Fruit fly (Drosophila melanogaster): ENCODE data around the gene CG31111.

Gene CG31111

DNA sequence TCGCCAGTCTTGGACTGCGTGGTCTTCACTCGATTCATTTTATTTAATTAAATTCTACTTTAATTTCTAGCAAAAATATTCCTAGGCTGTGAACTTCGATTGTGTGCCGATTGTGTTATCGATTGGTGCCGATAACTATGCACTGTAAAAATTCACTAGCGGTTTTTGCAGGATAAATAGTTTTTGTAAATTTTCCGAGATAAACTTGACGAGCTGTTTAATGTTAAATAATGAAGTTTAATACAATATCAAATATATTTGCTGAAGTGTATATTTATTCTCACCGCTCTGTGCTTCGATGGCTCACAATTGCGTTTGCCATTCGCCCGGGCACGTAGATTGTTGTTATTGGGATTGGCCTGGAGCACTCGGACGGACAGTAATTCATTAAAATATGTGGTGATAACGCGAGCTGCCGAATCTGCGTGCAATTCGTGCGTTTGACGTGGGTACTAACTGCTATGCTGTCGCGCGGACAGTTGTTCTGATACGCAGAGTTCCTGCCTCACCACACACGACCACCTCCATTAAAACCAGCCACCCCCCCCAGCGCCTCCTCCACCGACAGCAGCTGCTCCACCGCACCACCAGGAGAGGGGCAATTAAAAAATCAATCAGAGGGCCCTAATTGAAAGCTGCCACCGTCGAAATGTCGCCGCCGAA, 31.0 kb downstream of the CG31111 start, which contains the start of the genes EMC6 and Hr96 (continued):
- TF ChIP-seq Ada2b (GFP tag; IDR thresholded peaks at IDR 0.05) (peak; percentile 90), CG17912 (GFP tag; optimal IDR thresholded peaks at IDR 0.05) (peak; percentile 88), CG34422 (GFP tag; IDR thresholded peaks at IDR 0.05) (peak; percentile 89), cg (GFP tag; optimal IDR thresholded peaks at IDR 0.05) (no peak), en (GFP tag; optimal IDR thresholded peaks at IDR 0.05) (peak; percentile 80), CG15073 (GFP tag; optimal IDR thresholded peaks at IDR 0.05) (peak; percentile 54), Drgx (GFP tag; IDR thresholded peaks at IDR 0.05) (peak; percentile 92), inv (GFP tag; IDR thresholded peaks at IDR 0.05; ENCODE audit: partially characterized antibody) (peak; percentile 40), ems (GFP tag; optimal IDR thresholded peaks at IDR 0.05) (peak; percentile 96), slbo (GFP tag; IDR thresholded peaks at IDR 0.05) (peak; percentile 97), Jarid2 (GFP tag; optimal IDR thresholded peaks at IDR 0.05) (no peak), CG18262 (tag; optimal IDR thresholded peaks at IDR 0.05) (peak; percentile 89), Dip2 (GFP tag; IDR thresholded peaks at IDR 0.05) (no peak), oc (tag; optimal IDR thresholded peaks at IDR 0.05) (no peak), eyg (GFP tag; optimal IDR thresholded peaks at IDR 0.05) (peak; percentile 88), CG7786 (GFP tag; optimal IDR thresholded peaks at IDR 0.05) (peak; percentile 92), CG4328 (GFP tag; optimal IDR thresholded peaks at IDR 0.05) (peak; percentile 87), CG17186 (GFP tag; optimal IDR thresholded peaks at IDR 0.05) (peak; percentile 87), C15 (GFP tag; IDR thresholded peaks at IDR 0.05) (peak; percentile 85; the same call in 2 of the 3 replicates), Max (GFP tag; optimal IDR thresholded peaks at IDR 0.05) (peak; percentile 96), nom (GFP tag; optimal IDR thresholded peaks at IDR 0.05) (peak; percentile 80), CG5953 (GFP tag; IDR thresholded peaks at IDR 0.05) (peak; percentile 93), repo (GFP tag; optimal IDR thresholded peaks at IDR 0.05) (peak; percentile 82), Dll (GFP tag; IDR thresholded peaks at IDR 0.05; ENCODE audit: partially characterized antibody) (peak; percentile 78), Optix (GFP tag; IDR thresholded peaks at IDR 0.05) (peak; percentile 86), CG3163 (GFP tag; optimal IDR thresholded peaks at IDR 0.05) (peak; percentile 68), D (optimal IDR thresholded peaks at IDR 0.05) (no peak), D (GFP tag; optimal IDR thresholded peaks at IDR 0.05) (peak; percentile 82), CG30431 (GFP tag; optimal IDR thresholded peaks at IDR 0.05) (peak; percentile 89), toy (GFP tag; IDR thresholded peaks at IDR 0.05) (peak; percentile 78), B-H2 (GFP tag; optimal IDR thresholded peaks at IDR 0.05) (peak; percentile 96), CG10462 (GFP tag; optimal IDR thresholded peaks at IDR 0.05) (peak; percentile 88), CG7987 (GFP tag; optimal IDR thresholded peaks at IDR 0.05) (peak; percentile 86), Myb (GFP tag; optimal IDR thresholded peaks at IDR 0.05) (peak; percentile 70), gcm (GFP tag; optimal IDR thresholded peaks at IDR 0.05) (peak; percentile 87), klu (GFP tag; IDR thresholded peaks at IDR 0.05) (peak; percentile 88), CG8765 (GFP tag; IDR thresholded peaks at IDR 0.05) (peak; percentile 89), CG16779 (GFP tag; IDR thresholded peaks at IDR 0.05) (peak; percentile 93), HHEX (GFP tag; optimal IDR thresholded peaks at IDR 0.05) (peak; percentile 91), dm (GFP tag; optimal IDR thresholded peaks at IDR 0.05) (peak; percentile 84), grau (tag; optimal IDR thresholded peaks at IDR 0.05) (peak; percentile 92), HmgZ (tag; optimal IDR thresholded peaks at IDR 0.05) (peak; percentile 98), Dek (tag; optimal IDR thresholded peaks at IDR 0.05) (peak; percentile 93), CG14050 (GFP tag; IDR thresholded peaks at IDR 0.05) (peak; percentile 91), org-1 (GFP tag; optimal IDR thresholded peaks at IDR 0.05) (peak; percentile 78), CG3407 (GFP tag; optimal IDR thresholded peaks at IDR 0.05) (peak; percentile 70), Dip3 (GFP tag; optimal IDR thresholded peaks at IDR 0.05) (peak; percentile 94), Elba2 (GFP tag; optimal IDR thresholded peaks at IDR 0.05) (peak; percentile 78), Hr39 (optimal IDR thresholded peaks at IDR 0.05) (no peak), Ets65A (GFP tag) (peak; percentile 99), lov (optimal IDR thresholded peaks at IDR 0.05) (no peak), lov (GFP tag; IDR thresholded peaks at IDR 0.05) (peak; percentile 89)
